Worm (Caenorhabditis elegans) whole organism, L1 larva: ENCODE results near the gene ZC21.6.

Experiments used
- ceh-8 ChIP-seq: fragments of 200-800 bp; sonication (Bioruptor generic); optimal IDR thresholded peaks from 2 replicates; lab custom pipeline; 2018; ENCODE audit warnings: mild to moderate bottlenecking, missing genetic modification characterization, moderate library complexity, missing compliant biosample characterization
- efl-1 ChIP-seq, 4 experiments: fragments of 150-350 bp; optimal IDR thresholded peaks in 3 of 4; peaks in 1 of 4; 1 replicate in 1 of 4; 2 replicates in 3 of 4; lab custom pipeline; 2014; ENCODE audit warnings: missing biosample characterization in 2 of 4, missing genetic modification characterization in 2 of 4, missing genetic modification reagents in 2 of 4
- tbx-2 ChIP-seq: sonication (generic microtip); optimal IDR thresholded peaks from 2 replicates; lab custom pipeline; 2016; ENCODE audit warnings: missing genetic modification characterization, missing compliant biosample characterization
- unc-62 ChIP-seq: fragments of 150-350 bp; optimal IDR thresholded peaks from 2 replicates; lab custom pipeline; 2014; ENCODE audit warnings: missing biosample characterization, missing genetic modification reagents, missing genetic modification characterization

DNA sequence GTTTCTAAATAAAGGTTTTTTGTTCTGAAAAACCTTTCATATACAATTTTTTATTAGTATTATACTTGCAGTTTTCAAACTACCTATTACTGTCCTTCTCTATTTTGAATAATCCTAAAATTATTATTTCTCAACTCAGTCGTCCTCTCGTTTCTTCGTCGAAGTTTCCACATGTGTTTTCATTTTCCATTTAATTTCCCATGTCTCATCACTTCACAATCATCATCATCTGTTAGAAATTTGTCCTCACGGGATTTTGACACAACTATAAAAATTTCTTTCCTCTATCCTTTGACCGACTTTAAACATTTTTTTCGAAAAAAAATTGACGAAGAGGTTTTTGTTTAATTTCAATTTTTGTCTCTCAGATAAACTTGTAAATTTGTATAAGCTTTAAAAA is 10.0 kb downstream of the ZC21.6 start:
- TF ChIP-seq unc-62, result no peak
- no peak for TF ChIP-seq ceh-8 (GFP tag; lab: Kevin White, UChicago)
- TF ChIP-seq efl-1 (optimal IDR thresholded peaks at IDR 0.05; lab: Kevin White, UChicago), result no peak
- TF ChIP-seq efl-1 (GFP tag; optimal IDR thresholded peaks at IDR 0.05 in 1 of 2; lab: Kevin White, UChicago), result no peak
- no peak for TF ChIP-seq tbx-2
